Fruit fly (Drosophila melanogaster): ENCODE measurements around the gene CG43179.

- TF ChIP-seq psq (optimal IDR thresholded peaks at IDR 0.05) = no peak
- no peak for TF ChIP-seq Sin3A (optimal IDR thresholded peaks at IDR 0.05)
These were observed 32.9 kb downstream of the CG43179 start, which contains the start of gene red for dm6 chr3R:14288669-14289383.

All from Kc167 (cell line).